Fruit fly (Drosophila melanogaster) whole organism, prepupa: ENCODE data around the gene CG9395.

Experiments used
- Blimp-1 ChIP-seq: fragments of 200-800 bp; sonication (Bioruptor generic); optimal IDR thresholded peaks from 3 replicates; lab custom pipeline; 2017; ENCODE audit warnings: missing biosample characterization, missing genetic modification characterization, mild to moderate bottlenecking, moderate library complexity, missing genetic modification reagents
- CG10631 ChIP-seq: fragments of 200-800 bp; sonication (Bioruptor generic); optimal IDR thresholded peaks from 2 replicates; lab custom pipeline; 2016; ENCODE audit warnings: missing biosample characterization, missing genetic modification characterization
- CG10669 ChIP-seq: fragments of 200-800 bp; sonication (Bioruptor generic); optimal IDR thresholded peaks from 3 replicates; lab custom pipeline; 2018; ENCODE audit warnings: missing biosample characterization, mild to moderate bottlenecking, missing genetic modification characterization, moderate library complexity
- CG11294 ChIP-seq: fragments of 200-800 bp; sonication (Bioruptor generic); IDR thresholded peaks from 2 replicates; pipeline ENCODE4 v1.3.6; 2022; ENCODE audit warnings: missing biosample characterization, missing genetic modification characterization
- CG11902 ChIP-seq: fragments of 200-800 bp; sonication (Bioruptor generic); optimal IDR thresholded peaks from 3 replicates; lab custom pipeline; 2016; ENCODE audit warnings: missing biosample characterization, missing genetic modification characterization
- CG15336 ChIP-seq: fragments of 200-800 bp; sonication (Bioruptor generic); IDR thresholded peaks from 2 replicates; pipeline ENCODE4 v1.3.6; 2022; ENCODE audit warnings: missing biosample characterization, missing genetic modification characterization
- CG1621 ChIP-seq: fragments of 200-800 bp; sonication (Bioruptor generic); optimal IDR thresholded peaks from 3 replicates; lab custom pipeline; 2018; ENCODE audit warnings: missing biosample characterization, mild to moderate bottlenecking, missing genetic modification characterization
- CG16779 ChIP-seq: fragments of 200-800 bp; sonication (Bioruptor generic); optimal IDR thresholded peaks from 3 replicates; lab custom pipeline; 2017; ENCODE audit warnings: missing biosample characterization, mild to moderate bottlenecking, missing genetic modification characterization
- CG31627 ChIP-seq: fragments of 200-800 bp; sonication (Bioruptor generic); optimal IDR thresholded peaks from 3 replicates; lab custom pipeline; 2016; ENCODE audit warnings: missing biosample characterization, missing genetic modification characterization
- CG34406 ChIP-seq: fragments of 200-800 bp; sonication (Bioruptor generic); optimal IDR thresholded peaks from 3 replicates; lab custom pipeline; 2016; ENCODE audit warnings: missing biosample characterization, missing genetic modification characterization
- CG3919 ChIP-seq: fragments of 200-800 bp; sonication (Bioruptor generic); optimal IDR thresholded peaks from 3 replicates; lab custom pipeline; 2016; ENCODE audit warnings: missing biosample characterization, missing genetic modification characterization
- CG6276 ChIP-seq: fragments of 200-800 bp; sonication (Bioruptor generic); optimal IDR thresholded peaks from 2 replicates; lab custom pipeline; 2017; ENCODE audit warnings: missing biosample characterization, mild to moderate bottlenecking, missing genetic modification characterization
- CG6808 ChIP-seq: fragments of 200-800 bp; sonication (Bioruptor generic); optimal IDR thresholded peaks from 3 replicates; lab custom pipeline; 2017; ENCODE audit warnings: missing biosample characterization, missing genetic modification characterization, mild to moderate bottlenecking, moderate library complexity, missing genetic modification reagents
- CG6854 ChIP-seq: fragments of 200-800 bp; sonication (Bioruptor generic); optimal IDR thresholded peaks from 2 replicates; lab custom pipeline; 2017; ENCODE audit warnings: missing biosample characterization, mild to moderate bottlenecking, missing genetic modification characterization
- CG7368 ChIP-seq: fragments of 200-800 bp; sonication (Bioruptor generic); optimal IDR thresholded peaks from 3 replicates; lab custom pipeline; 2016; ENCODE audit warnings: missing biosample characterization, missing genetic modification characterization
- CG8119 ChIP-seq: fragments of 200-800 bp; sonication (Bioruptor generic); IDR thresholded peaks from 3 replicates; pipeline ENCODE4 v1.3.6; 2022; ENCODE audit warnings: missing biosample characterization, missing genetic modification characterization
- CG8319 ChIP-seq: fragments of 200-800 bp; sonication (Bioruptor generic); optimal IDR thresholded peaks from 3 replicates; lab custom pipeline; 2016; ENCODE audit warnings: missing biosample characterization, missing genetic modification characterization
- CG9139 ChIP-seq: fragments of 200-800 bp; sonication (Bioruptor generic); optimal IDR thresholded peaks from 3 replicates; lab custom pipeline; 2017; ENCODE audit warnings: missing biosample characterization, mild to moderate bottlenecking, missing genetic modification characterization
- Eip78C ChIP-seq: fragments of 200-800 bp; sonication (Bioruptor generic); peaks from one replicate; lab custom pipeline; 2016; ENCODE audit warnings: missing biosample characterization, missing genetic modification characterization
- Eip93F ChIP-seq: fragments of 200-800 bp; sonication (Bioruptor generic); optimal IDR thresholded peaks from 2 replicates; lab custom pipeline; 2016; ENCODE audit warnings: missing biosample characterization, mild to moderate bottlenecking, missing genetic modification characterization
- Ets21C ChIP-seq: fragments of 200-800 bp; sonication (Bioruptor generic); optimal IDR thresholded peaks from 3 replicates; lab custom pipeline; 2016; ENCODE audit warnings: missing biosample characterization, missing genetic modification characterization
- Ets96B ChIP-seq: fragments of 200-800 bp; optimal IDR thresholded peaks from 2 replicates; lab custom pipeline; 2019; ENCODE audit warnings: missing biosample characterization, mild to moderate bottlenecking, missing genetic modification characterization, moderate library complexity
- Gug ChIP-seq: fragments of 200-800 bp; sonication (Bioruptor generic); IDR thresholded peaks from 2 replicates; pipeline ENCODE4 v1.3.6; 2022; ENCODE audit warnings: missing biosample characterization, missing genetic modification characterization
- Hr39 ChIP-seq: fragments of 200-800 bp; sonication (Bioruptor generic); optimal IDR thresholded peaks from 2 replicates; lab custom pipeline; 2016; ENCODE audit warnings: missing biosample characterization, missing genetic modification characterization
- Hr4 ChIP-seq: fragments of 200-800 bp; sonication (Bioruptor generic); optimal IDR thresholded peaks from 3 replicates; lab custom pipeline; 2016; ENCODE audit warnings: missing biosample characterization, missing genetic modification characterization
- Lpt ChIP-seq: fragments of 200-800 bp; sonication (Bioruptor generic); optimal IDR thresholded peaks from 3 replicates; lab custom pipeline; 2016; ENCODE audit warnings: missing biosample characterization, missing genetic modification characterization
- Met ChIP-seq: fragments of 200-800 bp; sonication (Bioruptor generic); optimal IDR thresholded peaks from 3 replicates; lab custom pipeline; 2016; ENCODE audit warnings: missing biosample characterization, missing genetic modification characterization
- Sox102F ChIP-seq: fragments of 200-800 bp; sonication (Bioruptor generic); optimal IDR thresholded peaks from 2 replicates; lab custom pipeline; 2016; ENCODE audit warnings: missing biosample characterization, mild to moderate bottlenecking, missing genetic modification characterization
- Sox14 ChIP-seq: fragments of 200-800 bp; sonication (Bioruptor generic); optimal IDR thresholded peaks from 3 replicates; lab custom pipeline; 2016; ENCODE audit warnings: missing biosample characterization, missing genetic modification characterization
- achi ChIP-seq: fragments of 200-800 bp; sonication (Bioruptor generic); optimal IDR thresholded peaks from 3 replicates; lab custom pipeline; 2016; ENCODE audit warnings: missing biosample characterization, missing genetic modification characterization
- acj6 ChIP-seq: fragments of 200-800 bp; sonication (Bioruptor generic); optimal IDR thresholded peaks from 3 replicates; lab custom pipeline; 2016; ENCODE audit warnings: missing biosample characterization, missing genetic modification characterization
- dac ChIP-seq: fragments of 200-800 bp; sonication (Bioruptor generic); optimal IDR thresholded peaks from 2 replicates; lab custom pipeline; 2017; ENCODE audit warnings: missing biosample characterization, mild to moderate bottlenecking, missing genetic modification characterization
- eg ChIP-seq: fragments of 200-800 bp; sonication (Bioruptor generic); IDR thresholded peaks from 3 replicates; pipeline ENCODE4 v1.3.6; 2022; ENCODE audit warnings: missing biosample characterization, missing genetic modification characterization
- esn ChIP-seq: fragments of 200-800 bp; sonication (Bioruptor generic); optimal IDR thresholded peaks from 2 replicates; lab custom pipeline; 2016; ENCODE audit warnings: missing biosample characterization, mild to moderate bottlenecking, missing genetic modification characterization, moderate library complexity
- fd85E ChIP-seq: fragments of 200-800 bp; sonication (Bioruptor generic); optimal IDR thresholded peaks from 3 replicates; lab custom pipeline; 2016; ENCODE audit warnings: missing biosample characterization, missing genetic modification characterization
- fkh ChIP-seq: fragments of 200-800 bp; sonication (Bioruptor generic); optimal IDR thresholded peaks from 3 replicates; lab custom pipeline; 2017; ENCODE audit warnings: missing biosample characterization, mild to moderate bottlenecking, missing genetic modification characterization, moderate library complexity
- lz ChIP-seq: fragments of 200-800 bp; sonication (Bioruptor generic); optimal IDR thresholded peaks from 3 replicates; lab custom pipeline; 2016; ENCODE audit warnings: missing biosample characterization, missing genetic modification characterization
- salr ChIP-seq, 2 experiments: fragments of 200-800 bp; sonication (Bioruptor generic); optimal IDR thresholded peaks; 3 replicates each; lab custom pipeline; 2016 to 2018; ENCODE audit warnings: missing biosample characterization in 2 of 2, missing genetic modification characterization in 2 of 2, mild to moderate bottlenecking in 1 of 2
- ss ChIP-seq, 2 experiments: fragments of 200-800 bp; sonication (Bioruptor generic); optimal IDR thresholded peaks; 2 replicates in 1 of 2; 3 replicates in 1 of 2; lab custom pipeline; 2017 to 2018; ENCODE audit warnings: mild to moderate bottlenecking in 2 of 2, missing biosample characterization in 2 of 2, missing genetic modification characterization in 2 of 2, moderate library complexity in 1 of 2
- topi ChIP-seq: fragments of 200-800 bp; sonication (Bioruptor generic); optimal IDR thresholded peaks from 3 replicates; lab custom pipeline; 2016; ENCODE audit warnings: missing biosample characterization, missing genetic modification characterization
- vri ChIP-seq: fragments of 200-800 bp; sonication (Bioruptor generic); optimal IDR thresholded peaks from 3 replicates; lab custom pipeline; 2016; ENCODE audit warnings: missing biosample characterization, mild to moderate bottlenecking, missing genetic modification characterization

The CG9395 gene

DNA sequence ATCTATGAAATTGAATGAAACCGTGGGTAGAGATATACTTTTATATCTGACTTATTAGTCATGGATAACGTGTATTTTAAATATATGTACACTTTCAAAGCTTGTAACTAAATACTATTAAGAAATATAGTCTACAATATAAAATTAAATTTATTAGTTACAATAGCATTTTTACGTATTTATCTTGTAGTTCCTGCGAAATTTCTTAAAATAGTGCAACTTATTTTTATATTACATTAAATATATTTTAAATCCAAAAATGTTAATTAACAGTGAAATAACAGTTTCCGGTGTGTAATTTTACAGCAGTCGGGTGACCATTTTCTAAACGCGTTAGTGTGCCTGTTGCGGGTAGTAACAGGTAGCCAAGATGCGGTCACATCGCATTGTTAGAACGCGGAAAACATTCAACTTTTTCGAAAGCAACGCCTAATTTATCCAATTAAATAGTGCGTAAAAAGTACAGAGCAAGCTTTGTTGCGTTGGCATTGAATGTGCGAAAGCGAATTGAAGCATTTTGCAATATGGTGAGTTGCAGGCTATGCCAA is 43.8 kb upstream of the CG9395 start, which contains the start of the genes CG10859 and CG7110 (continued):
- TF ChIP-seq ss (GFP tag; optimal IDR thresholded peaks at IDR 0.05; lab: Kevin White, UChicago) (peak in 1 of 2 experiments; percentile 40), CG15336 (GFP tag; lab: Robert Waterston, UW) (no peak), achi (GFP tag; lab: Kevin White, UChicago) (no peak), CG3919 (GFP tag; lab: Kevin White, UChicago) (peak; percentile 26), Eip93F (GFP tag; lab: Kevin White, UChicago) (no peak), Sox102F (peak; percentile 12), CG16779 (no peak), CG10669 (peak; percentile 10), Lpt (GFP tag; lab: Kevin White, UChicago) (no peak), Hr4 (GFP tag; lab: Kevin White, UChicago) (no peak), Ets96B (tag; lab: Kevin White, UChicago) (no peak), Ets21C (GFP tag; lab: Kevin White, UChicago) (no peak), eg (GFP tag; lab: Robert Waterston, UW) (no peak), CG11294 (GFP tag; lab: Robert Waterston, UW) (no peak), CG34406 (GFP tag; lab: Kevin White, UChicago) (peak; percentile 25), Eip78C (GFP tag; lab: Kevin White, UChicago) (peak; percentile 83), CG10631 (no peak), vri (GFP tag; lab: Kevin White, UChicago) (no peak)

DNA sequence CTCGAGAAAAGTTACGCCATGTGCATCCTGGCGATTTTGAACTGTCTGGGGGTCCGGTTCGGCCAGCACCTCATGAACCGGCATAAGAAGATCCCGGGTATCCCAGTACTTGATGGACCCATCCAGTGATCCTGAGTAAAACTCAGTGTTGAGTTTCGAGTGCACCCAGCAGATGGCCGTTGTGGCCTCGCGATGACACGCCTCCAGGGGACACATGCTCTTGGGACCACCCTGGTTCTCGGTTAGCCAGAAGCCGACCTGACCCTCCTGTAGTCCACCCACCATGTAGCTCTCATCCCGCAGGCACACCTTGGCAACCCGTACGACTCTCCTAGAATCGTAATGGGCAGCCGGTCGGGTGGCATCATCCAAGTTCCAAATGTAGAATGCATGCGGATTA is 42.5 kb upstream of the CG9395 start:
- TF ChIP-seq CG8119 (no peak), CG6276 (GFP tag; lab: Kevin White, UChicago) (no peak), Sox102F (no peak), CG15336 (GFP tag; lab: Robert Waterston, UW) (no peak), esn (GFP tag; lab: Kevin White, UChicago) (no peak), CG16779 (no peak), CG6808 (GFP tag; lab: Kevin White, UChicago) (no peak), Hr4 (GFP tag; lab: Kevin White, UChicago) (no peak), lz (GFP tag; lab: Kevin White, UChicago) (no peak), CG11294 (GFP tag; lab: Robert Waterston, UW) (no peak), CG8319 (GFP tag; lab: Kevin White, UChicago) (no peak), CG7368 (no peak), achi (GFP tag; lab: Kevin White, UChicago) (no peak)

DNA sequence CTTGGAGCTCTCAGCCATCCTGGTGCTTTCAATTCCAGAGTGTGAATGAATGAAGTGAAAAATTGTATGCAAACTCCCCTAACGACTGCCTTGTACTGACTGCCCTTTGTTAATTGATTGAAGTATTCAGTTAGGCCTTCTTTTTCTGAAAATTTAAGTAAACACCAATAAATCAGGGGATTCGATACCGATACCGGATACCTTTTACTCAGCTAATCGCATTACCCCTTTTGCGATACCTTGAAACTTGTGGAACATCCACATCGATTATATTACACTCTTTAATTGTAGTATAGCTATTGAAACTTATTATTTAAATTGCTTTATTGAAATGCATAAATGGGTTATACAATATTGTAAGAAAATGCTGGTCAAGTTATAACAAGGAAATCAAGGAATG is 41.2 kb upstream of the CG9395 start, which contains the start of gene CG16957:
CG16957 (minus strand) TSS at position 101 of the 400 bp plus-strand sequence.
- TF ChIP-seq Eip78C (GFP tag; lab: Kevin White, UChicago) (no peak), CG9139 (GFP tag; lab: Kevin White, UChicago) (no peak), Met (no peak), CG1621 (no peak), esn (GFP tag; lab: Kevin White, UChicago) (no peak), vri (GFP tag; lab: Kevin White, UChicago) (no peak), Sox14 (GFP tag; lab: Kevin White, UChicago) (no peak), CG6276 (GFP tag; lab: Kevin White, UChicago) (no peak), CG6854 (GFP tag; lab: Kevin White, UChicago) (no peak), CG34406 (GFP tag; lab: Kevin White, UChicago) (no peak), lz (GFP tag; lab: Kevin White, UChicago) (no peak), ss (GFP tag; optimal IDR thresholded peaks at IDR 0.05; lab: Kevin White, UChicago) (no peak), CG3919 (GFP tag; lab: Kevin White, UChicago) (no peak), CG8319 (GFP tag; lab: Kevin White, UChicago) (no peak)

DNA sequence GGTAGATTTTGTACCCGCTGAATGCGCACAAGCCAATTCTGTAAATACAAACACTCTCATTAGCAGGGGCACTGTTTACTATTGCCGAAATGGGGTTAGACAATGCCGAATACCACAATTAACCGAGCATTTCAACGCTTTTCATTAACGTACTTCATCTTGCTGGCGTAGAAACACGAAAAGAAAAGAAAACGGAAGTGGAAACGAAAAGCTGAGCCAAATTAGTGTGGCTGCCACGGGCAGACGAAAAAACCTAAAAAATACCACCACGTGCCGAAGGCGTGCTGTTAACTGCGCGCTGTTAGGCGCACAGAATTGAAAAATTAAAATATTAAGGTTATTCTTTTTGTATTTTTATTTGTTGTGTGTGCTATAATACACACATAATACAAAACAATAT is 40.0 kb upstream of the CG9395 start, which contains the start of gene RpL24:
RpL24 (minus strand) TSS at position 229 of the 400 bp plus-strand sequence.
- peak; percentile 82 for TF ChIP-seq CG16779
- peak; percentile 84 to 92 for TF ChIP-seq ss (GFP tag; optimal IDR thresholded peaks at IDR 0.05; lab: Kevin White, UChicago)
- peak; percentile 90 for TF ChIP-seq topi (GFP tag; lab: Kevin White, UChicago)
- peak; percentile 23 for TF ChIP-seq Eip93F (GFP tag; lab: Kevin White, UChicago)
- peak; percentile 19 to 91 for TF ChIP-seq salr (GFP tag; optimal IDR thresholded peaks at IDR 0.05; lab: Kevin White, UChicago)
- TF ChIP-seq Ets96B (tag; lab: Kevin White, UChicago) = peak; percentile 56
- TF ChIP-seq Sox14 (GFP tag; lab: Kevin White, UChicago) = peak; percentile 72
- TF ChIP-seq acj6 = peak; percentile 85
- peak; percentile 79 for TF ChIP-seq CG31627 (GFP tag; lab: Kevin White, UChicago)
- TF ChIP-seq CG6276 (GFP tag; lab: Kevin White, UChicago) = peak; percentile 58
- TF ChIP-seq Hr39 (GFP tag; lab: Kevin White, UChicago) = peak; percentile 73
- peak; percentile 90 for TF ChIP-seq fd85E (GFP tag; lab: Kevin White, UChicago)
- no peak for TF ChIP-seq Ets21C (GFP tag; lab: Kevin White, UChicago)
- TF ChIP-seq CG34406 (GFP tag; lab: Kevin White, UChicago) = peak; percentile 86
- no peak for TF ChIP-seq fkh (GFP tag; lab: Kevin White, UChicago)
- peak; percentile 87 for TF ChIP-seq CG9139 (GFP tag; lab: Kevin White, UChicago)
- TF ChIP-seq vri (GFP tag; lab: Kevin White, UChicago) = peak; percentile 92
- TF ChIP-seq Gug = peak; percentile 45; the same call in 1 of the 2 replicates
- TF ChIP-seq CG11902 = peak; percentile 36
- peak; percentile 75 for TF ChIP-seq Blimp-1 (GFP tag; lab: Kevin White, UChicago)
- TF ChIP-seq CG11294 (GFP tag; lab: Robert Waterston, UW) = peak; percentile 18; the same call in 1 of the 2 replicates
- TF ChIP-seq Hr4 (GFP tag; lab: Kevin White, UChicago) = no peak
- TF ChIP-seq CG8119 = no peak
- peak; percentile 75 for TF ChIP-seq dac (GFP tag; lab: Kevin White, UChicago)
- peak; percentile 96 for TF ChIP-seq Eip78C (GFP tag; lab: Kevin White, UChicago)
